Worm (Caenorhabditis elegans) whole organism, L4 larva: ENCODE results near the gene gln-3.

Experiments
- Y5F2A.4 ChIP-seq: fragments of 200-800 bp; sonication (Bioruptor generic); optimal IDR thresholded peaks from 2 replicates; lab custom pipeline; 2018; ENCODE audit warnings: mild to moderate bottlenecking, missing genetic modification characterization, missing compliant biosample characterization
- ZK337.2 ChIP-seq: fragments of 200-800 bp; sonication (Bioruptor generic); IDR thresholded peaks from 2 replicates; pipeline ENCODE4 v1.3.6; 2022; ENCODE audit warnings: missing genetic modification reagents, missing genetic modification characterization, missing compliant biosample characterization
- ama-1 ChIP-seq: fragments of 150-350 bp; optimal IDR thresholded peaks from 2 replicates; lab custom pipeline; 2014; ENCODE audit warnings: inconsistent platforms, mixed read lengths
- dpl-1 ChIP-seq: fragments of 150-350 bp; optimal IDR thresholded peaks from 2 replicates; lab custom pipeline; 2014; ENCODE audit warnings: missing biosample characterization, missing genetic modification reagents, missing genetic modification characterization
- jun-1 ChIP-seq: fragments of 150-350 bp; optimal IDR thresholded peaks from 2 replicates; lab custom pipeline; 2014; ENCODE audit warnings: missing biosample characterization, missing genetic modification reagents, missing genetic modification characterization
- mxl-3 ChIP-seq: fragments of 200-800 bp; sonication (Bioruptor generic); optimal IDR thresholded peaks from 2 replicates; lab custom pipeline; 2018; ENCODE audit warnings: mild to moderate bottlenecking, missing genetic modification characterization, missing compliant biosample characterization
- nhr-10 ChIP-seq: fragments of 150-350 bp; optimal IDR thresholded peaks from 2 replicates; lab custom pipeline; 2014; ENCODE audit warnings: missing biosample characterization, missing genetic modification characterization
- nhr-25 ChIP-seq: sonication (generic microtip); optimal IDR thresholded peaks from 2 replicates; lab custom pipeline; 2017; ENCODE audit warnings: missing genetic modification characterization, mild to moderate bottlenecking, missing compliant biosample characterization, antibody characterized with exemption, moderate library complexity, borderline replicate concordance; ENCODE audit not compliant: insufficient read depth
- nhr-77 ChIP-seq: fragments of 150-350 bp; optimal IDR thresholded peaks from 2 replicates; lab custom pipeline; 2014; ENCODE audit warnings: missing biosample characterization, missing genetic modification characterization
- pha-4 ChIP-seq, 2 experiments: fragments of 150-350 bp in 1 of 2; fragments of 200-800 bp in 1 of 2; sonication (Bioruptor generic) in 1 of 2; IDR thresholded peaks in 1 of 2; optimal IDR thresholded peaks in 1 of 2; 2 replicates each; pipeline versions ENCODE4 v1.3.6 to Lab custom; 2014 to 2022; ENCODE audit warnings: missing genetic modification characterization in 2 of 2, missing genetic modification reagents in 2 of 2, missing biosample characterization in 1 of 2, missing compliant biosample characterization in 1 of 2
- pqm-1 ChIP-seq: sonication (generic microtip); optimal IDR thresholded peaks from 2 replicates; lab custom pipeline; 2017; ENCODE audit warnings: missing biosample characterization, missing genetic modification characterization
- rbr-2 ChIP-seq: sonication (generic microtip); optimal IDR thresholded peaks from 2 replicates; lab custom pipeline; 2016; ENCODE audit warnings: missing genotype, missing genetic modification characterization, missing compliant biosample characterization
- snpc-4 ChIP-seq: fragments of 150-350 bp; optimal IDR thresholded peaks from 2 replicates; lab custom pipeline; 2014; ENCODE audit warnings: missing biosample characterization, missing genetic modification characterization

DNA sequence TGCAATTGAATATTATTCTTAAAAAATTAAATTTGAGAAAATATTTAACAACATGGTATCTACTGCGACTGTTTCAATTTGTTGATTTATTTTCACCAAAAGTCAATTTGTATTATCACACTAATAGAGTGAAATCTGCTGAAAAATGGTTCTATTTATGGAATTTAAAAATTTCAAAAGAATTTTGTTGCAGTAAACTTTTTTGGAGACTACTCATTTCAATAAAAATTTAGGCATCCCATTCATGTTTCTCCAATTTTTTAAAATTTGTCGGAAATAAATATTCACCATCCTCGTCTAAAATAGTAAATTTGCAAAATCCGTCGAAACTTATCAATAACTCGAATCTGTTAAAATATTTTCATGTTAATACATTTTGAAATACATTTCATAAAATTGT lies 15.5 kb upstream of the gln-3 start:
- no peak for TF ChIP-seq mxl-3 (GFP tag; lab: Kevin White, UChicago)
- TF ChIP-seq dpl-1 (GFP tag; lab: Kevin White, UChicago), result no peak
- no peak for TF ChIP-seq nhr-10
- TF ChIP-seq Y5F2A.4 (GFP tag; lab: Kevin White, UChicago), result no peak
- TF ChIP-seq pha-4 (GFP tag; IDR thresholded peaks at IDR 0.05; lab: Robert Waterston, UW), result no peak
- TF ChIP-seq pha-4 (tag; optimal IDR thresholded peaks at IDR 0.05; lab: Kevin White, UChicago), result no peak
- TF ChIP-seq nhr-25 (tag; lab: Kevin White, UChicago), result no peak
- TF ChIP-seq snpc-4 (tag; lab: Kevin White, UChicago), result no peak
- TF ChIP-seq nhr-77, result no peak
- no peak for TF ChIP-seq jun-1 (tag; lab: Kevin White, UChicago)
- no peak for TF ChIP-seq pqm-1 (tag; lab: Kevin White, UChicago)
- TF ChIP-seq rbr-2 (tag; lab: Kevin White, UChicago), result no peak
- no peak for TF ChIP-seq ZK337.2 (GFP tag; lab: Robert Waterston, UW)
- no peak for TF ChIP-seq ama-1 (lab: Kevin White, UChicago)
